Worm (Caenorhabditis elegans) whole organism, mixed stage, embryonic: Measurements from ENCODE around the gene erl-1.

Experiments
- M03D4.4 ChIP-seq: sonication (generic microtip); optimal IDR thresholded peaks from 2 replicates; lab custom pipeline; 2017; ENCODE audit warnings: mild to moderate bottlenecking, missing genetic modification characterization, missing compliant biosample characterization
- blmp-1 ChIP-seq: fragments of 150-350 bp; optimal IDR thresholded peaks from 2 replicates; lab custom pipeline; 2014; ENCODE audit warnings: missing biosample characterization, missing genetic modification characterization
- ceh-39 ChIP-seq: fragments of 150-350 bp; optimal IDR thresholded peaks from 2 replicates; lab custom pipeline; 2014; ENCODE audit warnings: missing biosample characterization, missing genetic modification characterization
- ceh-43 ChIP-seq: fragments of 200-800 bp; sonication (Bioruptor generic); optimal IDR thresholded peaks from 2 replicates; lab custom pipeline; 2018; ENCODE audit warnings: mild to moderate bottlenecking, missing genetic modification characterization, moderate library complexity, missing compliant biosample characterization
- ceh-83 ChIP-seq: fragments of 200-800 bp; sonication (Bioruptor generic); optimal IDR thresholded peaks from 2 replicates; lab custom pipeline; 2018; ENCODE audit warnings: mild to moderate bottlenecking, missing genetic modification characterization, missing compliant biosample characterization
- ces-1 ChIP-seq: fragments of 150-350 bp; optimal IDR thresholded peaks from 2 replicates; lab custom pipeline; 2014; ENCODE audit warnings: missing biosample characterization, missing genetic modification reagents, missing genetic modification characterization
- cnd-1 ChIP-seq: fragments of 200-800 bp; sonication (Bioruptor generic); optimal IDR thresholded peaks from 2 replicates; lab custom pipeline; 2018; ENCODE audit warnings: mild to moderate bottlenecking, missing genetic modification characterization, missing compliant biosample characterization
- flh-1 ChIP-seq: fragments of 200-800 bp; sonication (Bioruptor generic); optimal IDR thresholded peaks from 2 replicates; lab custom pipeline; 2018; ENCODE audit warnings: mild to moderate bottlenecking, missing genetic modification characterization, moderate library complexity, missing compliant biosample characterization
- ham-2 ChIP-seq: fragments of 200-800 bp; sonication (Bioruptor generic); optimal IDR thresholded peaks from 2 replicates; lab custom pipeline; 2018; ENCODE audit warnings: mild to moderate bottlenecking, missing genetic modification characterization, missing compliant biosample characterization
- lin-13 ChIP-seq: fragments of 150-350 bp; optimal IDR thresholded peaks from 2 replicates; lab custom pipeline; 2014; ENCODE audit warnings: missing biosample characterization, missing genetic modification characterization
- lin-32 ChIP-seq: fragments of 200-800 bp; sonication (Bioruptor generic); optimal IDR thresholded peaks from 2 replicates; lab custom pipeline; 2018; ENCODE audit warnings: mild to moderate bottlenecking, missing genetic modification characterization, missing compliant biosample characterization
- lsy-2 ChIP-seq: fragments of 150-350 bp; optimal IDR thresholded peaks from 2 replicates; lab custom pipeline; 2014; ENCODE audit warnings: missing biosample characterization, missing genetic modification characterization
- mls-2 ChIP-seq: sonication (generic microtip); optimal IDR thresholded peaks from 2 replicates; lab custom pipeline; 2016; ENCODE audit warnings: mild to moderate bottlenecking, missing genetic modification characterization, moderate library complexity, missing compliant biosample characterization
- nhr-12 ChIP-seq: fragments of 150-350 bp; optimal IDR thresholded peaks from 2 replicates; lab custom pipeline; 2014; ENCODE audit warnings: missing biosample characterization, missing genetic modification characterization
- nhr-2 ChIP-seq: fragments of 150-350 bp; optimal IDR thresholded peaks from 2 replicates; lab custom pipeline; 2014; ENCODE audit warnings: missing biosample characterization, missing genetic modification characterization
- nhr-28 ChIP-seq: fragments of 150-350 bp; optimal IDR thresholded peaks from 2 replicates; lab custom pipeline; 2014; ENCODE audit warnings: missing biosample characterization, missing genetic modification characterization
- pha-4 ChIP-seq: fragments of 150-350 bp; optimal IDR thresholded peaks from 2 replicates; lab custom pipeline; 2018; ENCODE audit warnings: missing biosample characterization, missing genetic modification reagents, missing genetic modification characterization
- snpc-4 ChIP-seq: fragments of 150-350 bp; optimal IDR thresholded peaks from 2 replicates; lab custom pipeline; 2014; ENCODE audit warnings: missing biosample characterization, missing genetic modification characterization
- tbx-8 ChIP-seq: fragments of 200-800 bp; sonication (Bioruptor generic); optimal IDR thresholded peaks from 2 replicates; lab custom pipeline; 2018; ENCODE audit warnings: mild to moderate bottlenecking, missing genetic modification characterization, moderate library complexity, missing compliant biosample characterization
- unc-39 ChIP-seq: fragments of 150-350 bp; optimal IDR thresholded peaks from 2 replicates; lab custom pipeline; 2014; ENCODE audit warnings: missing biosample characterization, missing genetic modification characterization
- zip-8 ChIP-seq: fragments of 150-350 bp; optimal IDR thresholded peaks from 2 replicates; lab custom pipeline; 2014; ENCODE audit warnings: missing biosample characterization, missing genetic modification characterization

Gene erl-1

DNA sequence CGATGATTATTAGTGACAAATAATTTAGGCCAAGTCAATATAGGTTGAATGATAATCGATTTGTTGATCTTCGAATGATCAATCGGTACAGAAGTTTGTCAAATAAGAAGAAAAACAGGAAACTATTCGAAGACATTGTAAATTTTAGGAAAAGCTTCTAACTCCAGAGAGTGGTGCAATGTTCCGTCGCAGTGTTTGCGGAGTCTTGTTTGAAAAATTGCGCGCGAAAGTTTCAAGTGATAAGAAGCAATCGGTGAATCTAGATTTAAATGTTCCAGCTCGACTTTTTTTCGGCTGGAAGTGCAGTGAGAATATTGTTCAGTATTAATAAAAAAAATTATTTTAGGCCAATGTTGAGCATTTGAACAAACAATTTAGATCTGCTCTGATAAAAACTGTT, 47.0 kb downstream of the erl-1 start:
- TF ChIP-seq unc-39 (tag; lab: Kevin White, UChicago) (no peak), cnd-1 (tag; lab: Kevin White, UChicago) (no peak), nhr-2 (tag; lab: Kevin White, UChicago) (no peak), lsy-2 (tag; lab: Kevin White, UChicago) (no peak), zip-8 (tag; lab: Kevin White, UChicago) (no peak), ces-1 (GFP tag; lab: Kevin White, UChicago) (no peak), snpc-4 (tag; lab: Kevin White, UChicago) (no peak), lin-32 (GFP tag; lab: Kevin White, UChicago) (no peak), mls-2 (no peak), flh-1 (GFP tag; lab: Kevin White, UChicago) (no peak), blmp-1 (tag; lab: Kevin White, UChicago) (no peak)

DNA sequence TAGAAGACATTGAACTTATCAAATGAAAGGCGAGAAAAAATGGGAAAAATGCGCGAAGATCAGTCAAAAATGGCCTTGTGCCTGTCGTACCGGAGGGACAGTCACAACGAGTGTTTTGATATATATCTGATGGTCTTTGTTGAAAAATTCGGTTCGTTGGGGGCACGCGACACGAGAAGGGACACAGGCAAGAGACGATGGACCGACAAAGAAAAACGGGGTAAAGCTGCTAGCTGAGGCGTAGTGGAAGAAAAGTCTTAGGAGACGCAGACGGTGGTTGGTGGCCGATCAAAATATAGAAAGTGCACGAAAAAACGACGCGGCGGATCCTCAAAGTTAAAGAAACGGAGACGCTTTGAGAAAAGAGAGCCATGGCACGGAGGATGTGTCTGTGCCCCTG, 47.5 kb downstream of the erl-1 start:
- TF ChIP-seq pha-4 = no peak
- TF ChIP-seq lsy-2 (tag; lab: Kevin White, UChicago) = no peak
- no peak for TF ChIP-seq nhr-12 (tag; lab: Kevin White, UChicago)
- no peak for TF ChIP-seq nhr-28
- TF ChIP-seq ham-2 (GFP tag; lab: Kevin White, UChicago) = no peak
- no peak for TF ChIP-seq cnd-1 (tag; lab: Kevin White, UChicago)
- TF ChIP-seq M03D4.4 (tag; lab: Kevin White, UChicago) = no peak
- no peak for TF ChIP-seq zip-8 (tag; lab: Kevin White, UChicago)
- TF ChIP-seq lin-13 (tag; lab: Kevin White, UChicago) = no peak
- TF ChIP-seq ceh-39 (tag; lab: Kevin White, UChicago) = no peak

DNA sequence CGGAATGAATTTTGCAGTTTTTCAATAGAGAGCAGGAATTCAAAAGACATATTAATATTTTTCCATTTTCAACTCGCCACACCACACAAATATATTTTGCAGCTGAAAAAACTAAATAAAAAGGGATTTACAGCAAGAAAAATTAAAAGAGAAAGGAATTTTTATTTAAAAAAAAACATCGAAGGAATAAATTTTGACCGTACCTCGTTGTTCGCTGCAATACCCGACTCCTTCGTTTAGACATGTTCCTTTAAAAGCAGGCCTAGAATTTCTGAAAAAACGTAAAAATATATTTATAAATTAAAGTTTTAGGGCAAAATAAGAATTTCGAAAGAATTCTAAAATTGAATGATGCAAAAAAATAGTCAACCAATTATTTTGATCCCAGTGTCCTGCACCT, 48.1 kb downstream of the erl-1 start, which contains the start of gene F19B6.1:
F19B6.1 (minus strand) TSS at position 278 of the 400 bp plus-strand sequence.
- TF ChIP-seq lin-13 (tag; lab: Kevin White, UChicago) (no peak), M03D4.4 (tag; lab: Kevin White, UChicago) (no peak), ceh-43 (no peak)

DNA sequence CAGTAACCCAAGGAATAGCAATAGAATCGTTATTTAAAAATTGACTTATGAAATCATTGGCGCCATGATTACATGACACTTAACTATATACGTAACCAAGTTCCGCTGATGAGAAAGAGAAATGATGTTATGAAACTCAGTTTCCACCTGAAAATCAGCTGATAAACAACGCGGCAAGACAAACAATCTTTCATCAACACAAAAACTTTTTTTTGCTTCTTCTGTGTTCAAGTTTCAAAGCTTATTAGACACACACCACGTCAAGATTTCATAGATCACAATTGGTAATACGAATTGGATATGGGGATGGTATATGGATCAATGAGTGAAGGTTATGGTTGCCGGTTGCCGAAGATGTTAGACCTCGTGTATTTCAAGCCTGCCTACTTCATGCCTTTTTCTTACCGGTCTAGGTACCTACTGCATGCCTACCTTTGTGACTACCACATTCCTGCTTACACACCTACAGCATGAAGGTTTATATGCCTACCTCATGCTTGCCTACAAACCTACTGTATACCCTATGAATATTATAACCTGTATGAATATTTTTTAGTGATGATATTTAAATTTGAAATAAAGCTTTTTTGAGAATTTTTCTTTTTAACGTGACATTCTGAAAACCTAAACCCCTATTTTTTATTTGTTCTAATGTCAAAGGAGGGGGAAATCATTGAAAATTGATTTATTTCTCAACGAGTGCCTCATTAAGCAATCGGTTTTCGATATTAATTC, 49.3 kb downstream of the erl-1 start, which contains the start of the genes F19B6.10 and wht-5:
F19B6.10 (plus strand) TSS at position 301 of the 735 bp plus-strand sequence.
wht-5 (plus strand) TSS at position 685 of the 735 bp plus-strand sequence.
- TF ChIP-seq cnd-1 (tag; lab: Kevin White, UChicago) (no peak), tbx-8 (GFP tag; lab: Kevin White, UChicago) (no peak), ceh-83 (GFP tag; lab: Kevin White, UChicago) (no peak)
- TF ChIP-seq, all 35 proteins: peak for 0
